Fruit fly (Drosophila melanogaster) whole organism, embryonic: ENCODE measurements around the gene CG12998.

Source experiments
- Asciz ChIP-seq: fragments of 200-800 bp; sonication (Bioruptor generic); optimal IDR thresholded peaks from 2 replicates; lab custom pipeline; 2017; ENCODE audit warnings: missing biosample characterization, mild to moderate bottlenecking, missing genetic modification characterization, missing genetic modification reagents
- Atf-2 ChIP-seq: fragments of 200-800 bp; sonication (Bioruptor generic); optimal IDR thresholded peaks from 2 replicates; lab custom pipeline; 2016; ENCODE audit warnings: missing biosample characterization, missing genetic modification characterization
- BEAF-32 ChIP-seq: fragments of 200-800 bp; sonication (Bioruptor generic); optimal IDR thresholded peaks from 3 replicates; lab custom pipeline; 2017; ENCODE audit warnings: missing biosample characterization, missing genetic modification characterization, mild to moderate bottlenecking, moderate library complexity, missing genetic modification reagents
- CG11695 ChIP-seq: fragments of 200-800 bp; sonication (Bioruptor generic); IDR thresholded peaks from 3 replicates; pipeline ENCODE4 v1.3.6; 2022; ENCODE audit warnings: missing biosample characterization, missing genetic modification characterization
- CG12744 ChIP-seq: fragments of 200-800 bp; sonication (Bioruptor generic); optimal IDR thresholded peaks from 2 replicates; lab custom pipeline; 2016; ENCODE audit warnings: missing biosample characterization, missing genetic modification characterization
- CG12769 ChIP-seq: fragments of 200-800 bp; sonication (Bioruptor generic); optimal IDR thresholded peaks from 2 replicates; lab custom pipeline; 2019; ENCODE audit warnings: missing biosample characterization, mild to moderate bottlenecking, missing genetic modification characterization, moderate library complexity
- CG14965 ChIP-seq: fragments of 200-800 bp; sonication (Bioruptor generic); optimal IDR thresholded peaks from 2 replicates; lab custom pipeline; 2016; ENCODE audit warnings: missing biosample characterization, missing genetic modification characterization, borderline replicate concordance
- CG1529 ChIP-seq: fragments of 200-800 bp; sonication (Bioruptor generic); optimal IDR thresholded peaks from 3 replicates; lab custom pipeline; 2018; ENCODE audit warnings: missing biosample characterization, missing genetic modification characterization
- CG17385 ChIP-seq: fragments of 200-800 bp; sonication (Bioruptor generic); optimal IDR thresholded peaks from 3 replicates; lab custom pipeline; 2018; ENCODE audit warnings: missing biosample characterization, mild to moderate bottlenecking, missing genetic modification characterization
- CG2875 ChIP-seq: fragments of 200-800 bp; sonication (Bioruptor generic); optimal IDR thresholded peaks from 2 replicates; lab custom pipeline; 2017; ENCODE audit warnings: missing biosample characterization, mild to moderate bottlenecking, missing genetic modification characterization, missing genetic modification reagents
- CG2889 ChIP-seq: fragments of 200-800 bp; sonication (Bioruptor generic); IDR thresholded peaks from 3 replicates; pipeline ENCODE4 v1.3.6; 2022; ENCODE audit warnings: missing biosample characterization, missing genetic modification characterization
- CG30431 ChIP-seq: fragments of 200-800 bp; sonication (Bioruptor generic); optimal IDR thresholded peaks from 2 replicates; lab custom pipeline; 2017; ENCODE audit warnings: missing biosample characterization, missing genetic modification characterization
- CG32767 ChIP-seq: fragments of 200-800 bp; sonication (Bioruptor generic); IDR thresholded peaks from 2 replicates; pipeline ENCODE4 v1.3.6; 2022; ENCODE audit warnings: missing biosample characterization, missing genetic modification characterization
- CG33213 ChIP-seq: fragments of 200-800 bp; sonication (Bioruptor generic); optimal IDR thresholded peaks from 3 replicates; lab custom pipeline; 2016; ENCODE audit warnings: missing biosample characterization, missing genetic modification characterization
- CG4404 ChIP-seq: fragments of 200-800 bp; sonication (Bioruptor generic); IDR thresholded peaks from 2 replicates; pipeline ENCODE4 v1.3.6; 2022; ENCODE audit warnings: missing biosample characterization, missing genetic modification characterization
- CG5180 ChIP-seq: fragments of 200-800 bp; sonication (Bioruptor generic); optimal IDR thresholded peaks from 3 replicates; lab custom pipeline; 2017; ENCODE audit warnings: missing biosample characterization, missing genetic modification characterization, mild to moderate bottlenecking, moderate library complexity, missing genetic modification reagents
- CG6689 ChIP-seq: fragments of 200-800 bp; sonication (Bioruptor generic); IDR thresholded peaks from 2 replicates; pipeline ENCODE4 v1.3.6; 2022; ENCODE audit warnings: missing biosample characterization, missing genetic modification characterization
- CG7963 ChIP-seq: fragments of 200-800 bp; sonication (Bioruptor generic); IDR thresholded peaks from 3 replicates; pipeline ENCODE4 v1.3.6; 2022; ENCODE audit warnings: missing biosample characterization, missing genetic modification characterization; ENCODE audit not compliant: partially characterized antibody
- CG9437 ChIP-seq: fragments of 200-800 bp; sonication (Bioruptor generic); optimal IDR thresholded peaks from 2 replicates; lab custom pipeline; 2018; ENCODE audit warnings: missing biosample characterization, mild to moderate bottlenecking, missing genetic modification characterization
- CoRest ChIP-seq: fragments of 200-800 bp; sonication (Bioruptor generic); optimal IDR thresholded peaks from 3 replicates; lab custom pipeline; 2018; ENCODE audit warnings: missing biosample characterization, mild to moderate bottlenecking, missing genetic modification characterization, moderate library complexity
- CrebB ChIP-seq: fragments of 200-800 bp; sonication (Bioruptor generic); optimal IDR thresholded peaks from 3 replicates; lab custom pipeline; 2018; ENCODE audit warnings: missing biosample characterization, mild to moderate bottlenecking, missing genetic modification characterization
- Elba2 ChIP-seq: fragments of 200-800 bp; sonication (Bioruptor generic); optimal IDR thresholded peaks from 3 replicates; lab custom pipeline; 2016; ENCODE audit warnings: missing biosample characterization, missing genetic modification characterization
- HmgZ ChIP-seq: fragments of 200-800 bp; sonication (Bioruptor generic); optimal IDR thresholded peaks from 2 replicates; lab custom pipeline; 2018; ENCODE audit warnings: missing biosample characterization, mild to moderate bottlenecking, missing genetic modification characterization
- Hr3 ChIP-seq: fragments of 200-800 bp; sonication (Bioruptor generic); optimal IDR thresholded peaks from 3 replicates; lab custom pipeline; 2016; ENCODE audit warnings: missing biosample characterization, missing genetic modification characterization
- Hr39 ChIP-seq: fragments of >200 bp; optimal IDR thresholded peaks from 2 replicates; lab custom pipeline; 2017
- Hr78 ChIP-seq, 2 experiments: fragments of 200-800 bp in 1 of 2; fragments of >200 bp in 1 of 2; sonication (Bioruptor generic) in 1 of 2; optimal IDR thresholded peaks; 2 replicates each; lab custom pipeline; 2017 to 2019; ENCODE audit warnings: missing biosample characterization in 2 of 2, missing genetic modification characterization in 2 of 2, mild to moderate bottlenecking in 1 of 2, moderate library complexity in 1 of 2
- MBD-R2 ChIP-seq: fragments of 200-800 bp; sonication (Bioruptor generic); IDR thresholded peaks from 2 replicates; pipeline ENCODE4 v1.3.6; 2022; ENCODE audit warnings: missing biosample characterization, missing genetic modification characterization
- MESR4 ChIP-seq: fragments of 200-800 bp; sonication (Bioruptor generic); optimal IDR thresholded peaks from 2 replicates; lab custom pipeline; 2018; ENCODE audit warnings: missing biosample characterization, mild to moderate bottlenecking, missing genetic modification characterization, moderate library complexity
- NC2α ChIP-seq: fragments of 200-800 bp; sonication (Bioruptor generic); optimal IDR thresholded peaks from 2 replicates; lab custom pipeline; 2016; ENCODE audit warnings: missing biosample characterization, missing genetic modification characterization
- Neu2 ChIP-seq: fragments of 200-800 bp; sonication (Bioruptor generic); optimal IDR thresholded peaks from 3 replicates; lab custom pipeline; 2016; ENCODE audit warnings: missing biosample characterization, missing genetic modification characterization, borderline replicate concordance
- Ssrp ChIP-seq: fragments of 200-800 bp; sonication (Bioruptor generic); optimal IDR thresholded peaks from 2 replicates; lab custom pipeline; 2018; ENCODE audit warnings: missing biosample characterization, mild to moderate bottlenecking, missing genetic modification characterization, moderate library complexity
- Vsx1 ChIP-seq: fragments of 200-800 bp; sonication (Bioruptor generic); optimal IDR thresholded peaks from 2 replicates; lab custom pipeline; 2017; ENCODE audit warnings: missing biosample characterization, mild to moderate bottlenecking, missing genetic modification characterization, missing genetic modification reagents
- aop ChIP-seq: fragments of 200-800 bp; sonication (Bioruptor generic); IDR thresholded peaks from 2 replicates; pipeline ENCODE4 v1.3.6; 2022; ENCODE audit warnings: missing biosample characterization, missing genetic modification characterization
- cato ChIP-seq: fragments of 200-800 bp; sonication (Bioruptor generic); optimal IDR thresholded peaks from 2 replicates; lab custom pipeline; 2016; ENCODE audit warnings: missing biosample characterization, missing genetic modification characterization, borderline replicate concordance
- chinmo ChIP-seq: fragments of 200-800 bp; sonication (Bioruptor generic); IDR thresholded peaks from 4 replicates; pipeline ENCODE4 v1.3.6; 2022; ENCODE audit warnings: missing biosample characterization, missing genetic modification characterization; ENCODE audit not compliant: partially characterized antibody
- chm ChIP-seq: fragments of 200-800 bp; sonication (Bioruptor generic); IDR thresholded peaks from 2 replicates; pipeline ENCODE4 v1.3.6; 2022; ENCODE audit warnings: missing biosample characterization, missing genetic modification characterization
- danr ChIP-seq: fragments of 200-800 bp; sonication (Bioruptor generic); IDR thresholded peaks from 2 replicates; pipeline ENCODE4 v1.3.6; 2022; ENCODE audit warnings: missing biosample characterization, missing genetic modification characterization
- dysf ChIP-seq: fragments of 200-800 bp; sonication (Bioruptor generic); IDR thresholded peaks from 3 replicates; pipeline ENCODE4 v1.3.6; 2022; ENCODE audit warnings: missing biosample characterization, missing genetic modification characterization
- eve ChIP-seq, 2 experiments: fragments of >200 bp; optimal IDR thresholded peaks; 2 replicates each; lab custom pipeline; 2017; ENCODE audit warnings: missing biosample characterization in 2 of 2, missing genetic modification characterization in 2 of 2
- hkb ChIP-seq, 2 experiments: fragments of 200-800 bp in 1 of 2; fragments of >200 bp in 1 of 2; sonication (Bioruptor generic) in 1 of 2; IDR thresholded peaks in 1 of 2; optimal IDR thresholded peaks in 1 of 2; 2 replicates each; pipeline versions ENCODE4 v1.3.6 to Lab custom; 2017 to 2022; ENCODE audit warnings: missing biosample characterization in 1 of 2, missing genetic modification characterization in 1 of 2
- ken ChIP-seq: fragments of 200-800 bp; sonication (Bioruptor generic); IDR thresholded peaks from 3 replicates; pipeline ENCODE4 v1.3.6; 2022; ENCODE audit warnings: missing biosample characterization, missing genetic modification characterization
- lab ChIP-seq: fragments of 200-800 bp; sonication (Bioruptor generic); optimal IDR thresholded peaks from 3 replicates; lab custom pipeline; 2017; ENCODE audit warnings: missing biosample characterization, missing genetic modification characterization, mild to moderate bottlenecking, moderate library complexity, missing genetic modification reagents
- nerfin-2 ChIP-seq: fragments of 200-800 bp; sonication (Bioruptor generic); IDR thresholded peaks from 2 replicates; pipeline ENCODE4 v1.3.6; 2022; ENCODE audit warnings: missing biosample characterization, missing genetic modification characterization; ENCODE audit not compliant: partially characterized antibody
- sc ChIP-seq, 3 experiments: fragments of >200 bp in 2 of 3; fragments of 200-800 bp in 1 of 3; sonication (Bioruptor generic) in 1 of 3; optimal IDR thresholded peaks; 2 replicates in 2 of 3; 3 replicates in 1 of 3; lab custom pipeline; 2017; ENCODE audit warnings: mild to moderate bottlenecking in 1 of 3, missing biosample characterization in 1 of 3, missing genetic modification characterization in 1 of 3, missing genetic modification reagents in 1 of 3
- sisA ChIP-seq: fragments of 200-800 bp; sonication (Bioruptor generic); IDR thresholded peaks from 2 replicates; pipeline ENCODE4 v1.3.6; 2022; ENCODE audit warnings: missing biosample characterization, missing genetic modification characterization
- sqz ChIP-seq: fragments of 200-800 bp; sonication (Bioruptor generic); optimal IDR thresholded peaks from 3 replicates; lab custom pipeline; 2018; ENCODE audit warnings: missing biosample characterization, mild to moderate bottlenecking, missing genetic modification characterization
- toy ChIP-seq: fragments of 200-800 bp; sonication (Bioruptor generic); IDR thresholded peaks from 2 replicates; pipeline ENCODE4 v1.3.6; 2022; ENCODE audit warnings: missing biosample characterization, missing genetic modification characterization
- wor ChIP-seq: fragments of 200-800 bp; sonication (Bioruptor generic); IDR thresholded peaks from 2 replicates; pipeline ENCODE4 v1.3.6; 2022; ENCODE audit warnings: missing biosample characterization, missing genetic modification characterization
- zfh2 ChIP-seq: fragments of 200-800 bp; sonication (Bioruptor generic); optimal IDR thresholded peaks from 2 replicates; lab custom pipeline; 2016; ENCODE audit warnings: missing biosample characterization, missing genetic modification characterization

CG12998 gene

DNA sequence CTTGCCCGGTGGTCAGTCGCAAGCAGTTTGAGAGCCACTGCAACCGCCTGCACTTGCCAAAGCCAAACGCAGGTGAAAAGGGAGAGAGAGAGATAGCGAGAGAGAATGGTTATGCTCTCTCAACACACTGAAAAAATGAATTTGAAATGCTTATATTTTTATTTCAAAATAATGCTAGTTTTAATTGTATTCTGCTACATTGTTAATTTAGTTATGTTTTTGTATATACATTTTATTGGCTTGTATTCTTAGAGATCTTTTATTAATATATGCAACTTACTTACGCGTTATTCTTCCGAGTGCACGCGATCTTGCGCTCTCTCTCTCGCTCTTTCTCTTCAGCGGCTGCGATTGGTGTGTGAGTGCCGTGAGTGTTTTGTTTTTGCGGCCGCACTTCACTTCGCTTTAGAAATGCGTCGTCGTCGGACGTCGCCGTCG is 40.0 kb upstream of the CG12998 start (continued):
- TF ChIP-seq MBD-R2 (GFP tag; lab: Robert Waterston, UW): peak; percentile 98
- TF ChIP-seq CG14965 (GFP tag; lab: Kevin White, UChicago): peak; percentile 49
- peak; percentile 97 for TF ChIP-seq cato (GFP tag; lab: Kevin White, UChicago)
- TF ChIP-seq CoRest (tag; lab: Kevin White, UChicago): no peak
- TF ChIP-seq CG9437 (GFP tag; lab: Kevin White, UChicago): no peak
- TF ChIP-seq CG17385 (GFP tag; lab: Kevin White, UChicago): no peak
- no peak for TF ChIP-seq BEAF-32 (GFP tag; lab: Kevin White, UChicago)
- TF ChIP-seq CG33213: peak; percentile 86
- peak; percentile 65 for TF ChIP-seq Elba2 (GFP tag; lab: Kevin White, UChicago)
- TF ChIP-seq CG6689 (GFP tag; lab: Robert Waterston, UW): peak; percentile 99
- no peak for TF ChIP-seq Hr39
- TF ChIP-seq HmgZ (tag; lab: Kevin White, UChicago): no peak
- TF ChIP-seq NC2α (GFP tag; lab: Kevin White, UChicago): no peak
- TF ChIP-seq eve (GFP tag; optimal IDR thresholded peaks at IDR 0.05; lab: Kevin White, UChicago): peak; percentile 57 to 98
- TF ChIP-seq ken: peak; percentile 74; the same call in 2 of the 3 replicates
- no peak for TF ChIP-seq Atf-2
- TF ChIP-seq CG7963: no peak
- no peak for TF ChIP-seq CG2889 (GFP tag; lab: Robert Waterston, UW)
- TF ChIP-seq chinmo (GFP tag; lab: Robert Waterston, UW): 0 out of 4 replicates have a peak, but pooled peaks have one; percentile 16
- peak; percentile 70; the same call in 1 of the 2 replicates for TF ChIP-seq chm (GFP tag; lab: Robert Waterston, UW)
- TF ChIP-seq CG5180: peak; percentile 90
- TF ChIP-seq sc (optimal IDR thresholded peaks at IDR 0.05; lab: Kevin White, UChicago): no peak
- no peak for TF ChIP-seq sc (GFP tag; optimal IDR thresholded peaks at IDR 0.05; lab: Kevin White, UChicago)
- peak; percentile 20 for TF ChIP-seq MESR4
- TF ChIP-seq aop (GFP tag; lab: Robert Waterston, UW): no peak
- TF ChIP-seq CG2875 (GFP tag; lab: Kevin White, UChicago): no peak
- no peak for TF ChIP-seq CG1529 (GFP tag; lab: Kevin White, UChicago)
- TF ChIP-seq dysf (GFP tag; lab: Robert Waterston, UW): peak; percentile 99
- peak; percentile 99 for TF ChIP-seq sisA (GFP tag; lab: Robert Waterston, UW)
- peak; percentile 97 for TF ChIP-seq Hr3 (GFP tag; lab: Kevin White, UChicago)
- TF ChIP-seq Hr78 (GFP tag; optimal IDR thresholded peaks at IDR 0.05; lab: Kevin White, UChicago): peak in 1 of 2 experiments; percentile 93
- no peak for TF ChIP-seq hkb (optimal IDR thresholded peaks at IDR 0.05; lab: Kevin White, UChicago)
- TF ChIP-seq hkb (GFP tag; IDR thresholded peaks at IDR 0.05; lab: Robert Waterston, UW): peak; percentile 99
- no peak for TF ChIP-seq nerfin-2 (GFP tag; lab: Robert Waterston, UW)
- peak; percentile 98 for TF ChIP-seq danr (GFP tag; lab: Robert Waterston, UW)
- no peak for TF ChIP-seq Ssrp (tag; lab: Kevin White, UChicago)
- TF ChIP-seq CG30431: peak; percentile 26
- TF ChIP-seq toy (GFP tag; lab: Robert Waterston, UW): peak; percentile 96
- peak; percentile 98 for TF ChIP-seq Asciz
- TF ChIP-seq sqz (GFP tag; lab: Kevin White, UChicago): peak; percentile 97
- TF ChIP-seq CrebB (tag; lab: Kevin White, UChicago): no peak
- TF ChIP-seq Neu2: peak; percentile 68
- no peak for TF ChIP-seq zfh2 (GFP tag; lab: Kevin White, UChicago)
- peak; percentile 89 for TF ChIP-seq CG32767 (GFP tag; lab: Robert Waterston, UW)
- peak; percentile 71 for TF ChIP-seq CG12744 (GFP tag; lab: Kevin White, UChicago)
- TF ChIP-seq CG4404 (GFP tag; lab: Robert Waterston, UW): peak; percentile 98
- TF ChIP-seq lab: peak; percentile 98
- TF ChIP-seq wor: peak; percentile 84
- TF ChIP-seq Vsx1 (GFP tag; lab: Kevin White, UChicago): peak; percentile 40
- peak; percentile 99 for TF ChIP-seq CG11695
- TF ChIP-seq CG12769 (tag; lab: Kevin White, UChicago): no peak
